Worm (Caenorhabditis elegans): ENCODE measurements around the gene F46B6.6.

ce11 chrV:9739402-9739801, 47.3 kb downstream of the F46B6.6 start, which contains the start of gene marc-1:
- TF ChIP-seq him-1 (tag; optimal IDR thresholded peaks at IDR 0.05): no peak
- TF ChIP-seq dao-5 (tag; optimal IDR thresholded peaks at IDR 0.05): no peak
